Worm (Caenorhabditis elegans): ENCODE results near the gene F54E7.6.

The F54E7.6 gene

ce11 chrIII:5677790-5678189 lies 16.9 kb upstream of the F54E7.6 start, which contains the start of gene F54E7.9:
Gene F54E7.9, minus strand, starts transcription at chrIII:5677890.
- TF ChIP-seq klf-2 (GFP tag; conservative IDR thresholded peaks at IDR 0.05) (no peak), ref-1 (GFP tag; conservative IDR thresholded peaks at IDR 0.05) (no peak), cog-1 (tag; optimal IDR thresholded peaks at IDR 0.05) (no peak)

ce11 chrIII:5675384-5675984 lies 14.6 kb upstream of the F54E7.6 start:
- TF ChIP-seq ztf-23 (GFP tag; IDR thresholded peaks at IDR 0.05) (no peak), ref-1 (GFP tag; conservative IDR thresholded peaks at IDR 0.05) (no peak), ztf-29 (GFP tag; IDR thresholded peaks at IDR 0.05) (no peak), cog-1 (tag; optimal IDR thresholded peaks at IDR 0.05) (no peak), klf-2 (GFP tag; conservative IDR thresholded peaks at IDR 0.05) (no peak), med-1 (GFP tag; optimal IDR thresholded peaks at IDR 0.05; ENCODE audit: insufficient read depth) (no peak), flt-1 (GFP tag; IDR thresholded peaks at IDR 0.05) (no peak), tab-1 (GFP tag; IDR thresholded peaks at IDR 0.05) (no peak), T22C8.4 (GFP tag; IDR thresholded peaks at IDR 0.05) (no peak)

DNA sequence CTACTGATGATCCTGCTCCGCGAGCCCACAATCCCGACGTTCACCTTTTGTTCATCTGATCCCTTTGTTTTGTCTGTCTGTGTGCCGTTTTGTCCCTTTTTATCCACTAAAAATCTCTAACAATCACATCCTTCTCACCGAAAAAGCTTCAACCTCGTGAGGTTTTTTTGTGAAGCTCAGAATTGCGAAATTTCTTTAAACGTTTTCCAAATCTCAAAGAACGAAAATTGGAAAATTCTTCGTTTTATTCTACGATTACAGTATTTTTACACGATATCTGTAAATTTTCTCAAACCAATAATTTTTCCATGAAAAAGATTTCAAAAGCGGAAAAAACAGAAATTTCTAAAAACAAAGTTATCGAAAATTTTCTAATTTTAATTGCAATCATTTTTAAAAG lies 13.3 kb upstream of the F54E7.6 start:
- TF ChIP-seq flt-1 (GFP tag; IDR thresholded peaks at IDR 0.05) (no peak), cog-1 (tag; optimal IDR thresholded peaks at IDR 0.05) (no peak), klf-2 (GFP tag; conservative IDR thresholded peaks at IDR 0.05) (no peak), tab-1 (GFP tag; IDR thresholded peaks at IDR 0.05) (no peak), med-1 (GFP tag; optimal IDR thresholded peaks at IDR 0.05; ENCODE audit: insufficient read depth) (no peak), ref-1 (GFP tag; conservative IDR thresholded peaks at IDR 0.05) (no peak), ztf-29 (GFP tag; IDR thresholded peaks at IDR 0.05) (no peak), ztf-23 (GFP tag; IDR thresholded peaks at IDR 0.05) (no peak), T22C8.4 (GFP tag; IDR thresholded peaks at IDR 0.05) (no peak)

ce11 chrIII:5667952-5668489 lies 7.1 kb upstream of the F54E7.6 start:
- peak; percentile 68 for TF ChIP-seq cog-1 (tag; optimal IDR thresholded peaks at IDR 0.05)
- TF ChIP-seq T22C8.4 (GFP tag; IDR thresholded peaks at IDR 0.05): no peak

DNA sequence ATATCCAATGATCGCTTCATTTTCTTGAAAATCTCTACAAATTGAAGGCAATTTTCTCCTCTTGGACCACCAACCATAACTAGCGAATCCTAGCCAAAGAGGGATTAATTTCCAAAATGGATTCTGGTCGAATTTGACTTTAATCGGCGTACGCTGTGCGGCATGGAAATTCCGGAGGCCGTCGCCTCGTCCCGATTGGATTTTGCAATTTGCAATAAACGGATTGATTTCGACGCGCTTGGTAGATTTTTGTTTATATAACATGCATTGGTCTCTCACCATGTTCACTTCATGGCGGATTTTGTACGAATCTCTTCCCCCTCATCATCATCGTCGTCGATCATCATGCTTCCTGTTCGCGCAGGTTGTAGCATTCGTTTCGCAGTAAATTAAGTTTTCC lies 4.8 kb upstream of the F54E7.6 start:
- no peak for TF ChIP-seq med-1 (GFP tag; optimal IDR thresholded peaks at IDR 0.05; ENCODE audit: insufficient read depth)
- TF ChIP-seq ref-1 (GFP tag; conservative IDR thresholded peaks at IDR 0.05): no peak
- no peak for TF ChIP-seq ztf-23 (GFP tag; IDR thresholded peaks at IDR 0.05)
- no peak for TF ChIP-seq klf-2 (GFP tag; conservative IDR thresholded peaks at IDR 0.05)
- TF ChIP-seq tab-1 (GFP tag; IDR thresholded peaks at IDR 0.05): no peak
- TF ChIP-seq cog-1 (tag; optimal IDR thresholded peaks at IDR 0.05): no peak
- no peak for TF ChIP-seq ztf-29 (GFP tag; IDR thresholded peaks at IDR 0.05)
- no peak for TF ChIP-seq flt-1 (GFP tag; IDR thresholded peaks at IDR 0.05)
- no peak for TF ChIP-seq T22C8.4 (GFP tag; IDR thresholded peaks at IDR 0.05)

DNA sequence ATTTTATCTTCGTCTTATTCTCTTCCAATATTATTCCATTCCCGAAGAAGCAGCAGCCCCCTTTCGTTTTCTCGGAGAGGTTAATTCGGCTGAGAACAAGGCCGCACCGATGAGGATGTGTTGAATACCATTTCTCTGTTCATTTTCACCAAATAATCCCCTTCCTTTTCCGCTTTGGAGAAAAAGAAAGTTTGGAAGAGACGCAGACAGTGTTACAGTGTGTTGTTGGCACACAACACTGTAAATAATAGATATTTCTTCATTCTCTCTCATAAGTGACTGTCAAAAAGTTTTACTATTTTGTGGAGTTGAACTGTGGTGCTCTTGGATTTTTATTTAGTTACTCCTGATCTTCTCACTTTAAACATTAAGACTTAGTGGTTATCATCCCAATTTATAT lies 4.4 kb upstream of the F54E7.6 start:
- TF ChIP-seq ref-1 (GFP tag; conservative IDR thresholded peaks at IDR 0.05) (no peak), ztf-29 (GFP tag; IDR thresholded peaks at IDR 0.05) (no peak), T22C8.4 (GFP tag; IDR thresholded peaks at IDR 0.05) (no peak), klf-2 (GFP tag; conservative IDR thresholded peaks at IDR 0.05) (no peak)

- TF ChIP-seq med-1 (GFP tag; optimal IDR thresholded peaks at IDR 0.05; ENCODE audit: insufficient read depth) (no peak), ref-1 (GFP tag; conservative IDR thresholded peaks at IDR 0.05) (no peak), ztf-23 (GFP tag; IDR thresholded peaks at IDR 0.05) (no peak), ztf-29 (GFP tag; IDR thresholded peaks at IDR 0.05) (no peak), cog-1 (tag; optimal IDR thresholded peaks at IDR 0.05) (no peak), T22C8.4 (GFP tag; IDR thresholded peaks at IDR 0.05) (no peak), flt-1 (GFP tag; IDR thresholded peaks at IDR 0.05) (no peak), klf-2 (GFP tag; conservative IDR thresholded peaks at IDR 0.05) (no peak)
Observed at ce11 chrIII:5663933-5664332, 3.0 kb upstream of the F54E7.6 start, which contains the start of gene par-3. Gene par-3, plus strand, starts transcription at chrIII:5664233.

ce11 chrIII:5663521-5663920 lies 2.6 kb upstream of the F54E7.6 start:
- TF ChIP-seq klf-2 (GFP tag; conservative IDR thresholded peaks at IDR 0.05): no peak
- TF ChIP-seq flt-1 (GFP tag; IDR thresholded peaks at IDR 0.05): no peak
- no peak for TF ChIP-seq med-1 (GFP tag; optimal IDR thresholded peaks at IDR 0.05; ENCODE audit: insufficient read depth)
- TF ChIP-seq cog-1 (tag; optimal IDR thresholded peaks at IDR 0.05): no peak
- no peak for TF ChIP-seq ztf-29 (GFP tag; IDR thresholded peaks at IDR 0.05)
- no peak for TF ChIP-seq tab-1 (GFP tag; IDR thresholded peaks at IDR 0.05)
- no peak for TF ChIP-seq ref-1 (GFP tag; conservative IDR thresholded peaks at IDR 0.05)
- TF ChIP-seq T22C8.4 (GFP tag; IDR thresholded peaks at IDR 0.05): no peak
- TF ChIP-seq ztf-23 (GFP tag; IDR thresholded peaks at IDR 0.05): no peak

- TF ChIP-seq cog-1 (tag; optimal IDR thresholded peaks at IDR 0.05): no peak
- no peak for TF ChIP-seq ztf-23 (GFP tag; IDR thresholded peaks at IDR 0.05)
- TF ChIP-seq klf-2 (GFP tag; conservative IDR thresholded peaks at IDR 0.05): no peak
- TF ChIP-seq ref-1 (GFP tag; conservative IDR thresholded peaks at IDR 0.05): no peak
- no peak for TF ChIP-seq med-1 (GFP tag; optimal IDR thresholded peaks at IDR 0.05; ENCODE audit: insufficient read depth)
- TF ChIP-seq flt-1 (GFP tag; IDR thresholded peaks at IDR 0.05): no peak
- no peak for TF ChIP-seq T22C8.4 (GFP tag; IDR thresholded peaks at IDR 0.05)
- TF ChIP-seq ztf-29 (GFP tag; IDR thresholded peaks at IDR 0.05): no peak
- TF ChIP-seq tab-1 (GFP tag; IDR thresholded peaks at IDR 0.05): no peak
Observed at ce11 chrIII:5656941-5657340, 3.9 kb downstream of the F54E7.6 start, which contains the start of gene sdz-21. Gene sdz-21, minus strand, starts transcription at chrIII:5657041.

DNA sequence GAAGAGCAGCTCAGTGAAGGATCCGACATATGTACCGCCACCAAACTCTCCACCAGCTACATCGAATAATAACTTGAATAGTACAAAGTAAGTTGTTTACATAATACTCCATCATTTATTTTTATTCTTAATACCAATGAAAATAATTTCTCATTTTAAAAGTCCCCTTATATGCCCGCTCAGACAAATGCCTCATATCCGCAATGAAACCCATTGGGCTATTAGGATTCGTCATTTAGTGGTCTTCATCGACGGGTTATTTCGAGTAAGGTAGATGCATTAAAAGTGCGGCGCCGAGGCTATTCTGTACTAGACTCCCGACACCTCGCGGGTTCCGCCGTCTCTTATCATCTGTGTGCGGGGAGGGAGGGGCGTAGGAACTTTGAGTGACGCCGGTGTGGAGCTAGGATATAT lies 7.2 kb downstream of the F54E7.6 start:
- TF ChIP-seq ztf-23 (GFP tag; IDR thresholded peaks at IDR 0.05) (0 out of 2 replicates have a peak, but pooled peaks have one; percentile 13), T22C8.4 (GFP tag; IDR thresholded peaks at IDR 0.05) (no peak)
